Worm (Caenorhabditis elegans): ENCODE results near the gene skr-4.

DNA sequence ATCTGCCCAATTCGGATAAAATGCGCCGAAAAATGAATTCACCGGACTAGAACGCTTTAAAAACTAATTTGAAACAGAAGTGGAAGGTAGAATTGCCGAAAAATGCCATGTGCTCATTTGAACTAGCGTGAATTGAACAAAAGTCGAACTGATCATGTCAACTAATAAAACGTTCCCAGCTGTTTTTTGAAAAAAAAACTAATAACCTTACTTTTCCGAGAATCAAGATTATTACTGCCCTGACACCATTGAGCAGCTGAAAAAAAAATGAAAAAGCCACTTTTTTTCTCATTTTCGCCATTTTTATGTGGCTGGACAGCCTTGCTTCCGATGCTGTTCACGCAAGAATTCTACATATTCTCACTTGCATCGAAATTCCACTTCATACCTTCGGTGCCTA lies 49.0 kb downstream of the skr-4 start, which contains the start of gene srh-173:
- no peak for TF ChIP-seq flt-1 (GFP tag; IDR thresholded peaks at IDR 0.05)
- no peak for TF ChIP-seq ref-1 (GFP tag; conservative IDR thresholded peaks at IDR 0.05)
- TF ChIP-seq klf-2 (GFP tag; conservative IDR thresholded peaks at IDR 0.05) = no peak
- no peak for TF ChIP-seq ztf-29 (GFP tag; IDR thresholded peaks at IDR 0.05)
- no peak for TF ChIP-seq med-1 (GFP tag; optimal IDR thresholded peaks at IDR 0.05; ENCODE audit: insufficient read depth)
- no peak for TF ChIP-seq T22C8.4 (GFP tag; IDR thresholded peaks at IDR 0.05)
- no peak for TF ChIP-seq tab-1 (GFP tag; IDR thresholded peaks at IDR 0.05)
